Fruit fly (Drosophila melanogaster) whole organism, wandering third instar larva: ENCODE measurements around the gene CG15386.

Experiments
- Abd-B ChIP-seq: fragments of >200 bp; optimal IDR thresholded peaks from 2 replicates; lab custom pipeline; 2017; ENCODE audit warnings: missing biosample characterization, missing genetic modification characterization
- CG32264 ChIP-seq: fragments of 200-800 bp; sonication (Bioruptor generic); optimal IDR thresholded peaks from 2 replicates; lab custom pipeline; 2016; ENCODE audit warnings: missing biosample characterization, missing genetic modification characterization
- CG9705 ChIP-seq: fragments of 200-800 bp; sonication (Bioruptor generic); optimal IDR thresholded peaks from 2 replicates; lab custom pipeline; 2018; ENCODE audit warnings: missing biosample characterization, mild to moderate bottlenecking, missing genetic modification characterization
- Dif ChIP-seq: fragments of 200-275, 200-300 bp; sonication (Bioruptor generic); optimal IDR thresholded peaks from 2 replicates; lab custom pipeline; 2018; ENCODE audit warnings: missing biosample characterization, missing genetic modification characterization; ENCODE audit not compliant: partially characterized antibody
- GATAd ChIP-seq: sonication (Bioruptor generic); optimal IDR thresholded peaks from 2 replicates; lab custom pipeline; 2016; ENCODE audit warnings: missing biosample characterization, missing genetic modification characterization
- HLH106 ChIP-seq: fragments of 200-800 bp; optimal IDR thresholded peaks from 3 replicates; lab custom pipeline; 2019; ENCODE audit warnings: missing biosample characterization, mild to moderate bottlenecking, missing genetic modification characterization, moderate library complexity
- Hnf4 ChIP-seq: fragments of 200-800 bp; sonication (Bioruptor generic); optimal IDR thresholded peaks from 2 replicates; lab custom pipeline; 2016; ENCODE audit warnings: missing biosample characterization, mild to moderate bottlenecking, missing genetic modification characterization
- Hr78 ChIP-seq: fragments of >200 bp; optimal IDR thresholded peaks from 2 replicates; lab custom pipeline; 2017; ENCODE audit warnings: missing biosample characterization, missing genetic modification characterization
- Hr83 ChIP-seq: fragments of 200-300 bp; sonication (Bioruptor generic); optimal IDR thresholded peaks from 2 replicates; lab custom pipeline; 2016; ENCODE audit warnings: missing biosample characterization, mild to moderate bottlenecking, missing genetic modification characterization, moderate library complexity; ENCODE audit not compliant: poor library complexity, severe bottlenecking
- Jra ChIP-seq: sonication (Bioruptor generic); optimal IDR thresholded peaks from 2 replicates; lab custom pipeline; 2016; ENCODE audit warnings: missing biosample characterization, missing genetic modification characterization
- Mio ChIP-seq: sonication (Bioruptor generic); optimal IDR thresholded peaks from 2 replicates; lab custom pipeline; 2016; ENCODE audit warnings: missing biosample characterization, missing genetic modification characterization
- Myc ChIP-seq: fragments of >200 bp; optimal IDR thresholded peaks from 2 replicates; lab custom pipeline; 2017
- N ChIP-seq: fragments of >200 bp; optimal IDR thresholded peaks from 2 replicates; lab custom pipeline; 2018; ENCODE audit warnings: missing biosample characterization, missing external identifiers, missing genetic modification characterization
- OdsH ChIP-seq: fragments of 200-800 bp; sonication (Bioruptor generic); optimal IDR thresholded peaks from 2 replicates; lab custom pipeline; 2016; ENCODE audit warnings: missing biosample characterization, mild to moderate bottlenecking, missing genetic modification characterization
- Rel ChIP-seq, 2 experiments: fragments of 200-800 bp; sonication (Bioruptor generic) in 1 of 2; optimal IDR thresholded peaks; 2 replicates in 1 of 2; 3 replicates in 1 of 2; lab custom pipeline; 2016 to 2019; ENCODE audit warnings: mild to moderate bottlenecking in 2 of 2, missing biosample characterization in 2 of 2, missing genetic modification characterization in 2 of 2, moderate library complexity in 1 of 2
- Sp1 ChIP-seq: fragments of 200-800 bp; sonication (Bioruptor generic); optimal IDR thresholded peaks from 3 replicates; lab custom pipeline; 2019; ENCODE audit warnings: missing biosample characterization, mild to moderate bottlenecking, missing genetic modification characterization, moderate library complexity
- Vsx2 ChIP-seq: fragments of 200-300, 225-300 bp; sonication (Bioruptor generic); optimal IDR thresholded peaks from 2 replicates; lab custom pipeline; 2018; ENCODE audit warnings: missing biosample characterization, missing genetic modification characterization; ENCODE audit not compliant: partially characterized antibody
- br ChIP-seq: fragments of 200-800 bp; sonication (Bioruptor generic); optimal IDR thresholded peaks from 2 replicates; lab custom pipeline; 2016; ENCODE audit warnings: missing biosample characterization, missing genetic modification characterization
- brk ChIP-seq: fragments of 200-800 bp; sonication (Bioruptor generic); optimal IDR thresholded peaks from 2 replicates; lab custom pipeline; 2016; ENCODE audit warnings: missing biosample characterization, mild to moderate bottlenecking, missing genetic modification characterization
- dl ChIP-seq, 2 experiments: fragments of 175-275, 200-275 bp in 1 of 2; fragments of 200-275 bp in 1 of 2; sonication (Bioruptor generic); optimal IDR thresholded peaks; lab custom pipeline; 2018; ENCODE audit warnings: mild to moderate bottlenecking in 2 of 2, missing biosample characterization in 2 of 2, missing genetic modification characterization in 2 of 2, moderate library complexity in 2 of 2; ENCODE audit not compliant: partially characterized antibody in 2 of 2, insufficient read depth in 1 of 2
- dmrt93B ChIP-seq: fragments of 200-800 bp; sonication (Bioruptor generic); optimal IDR thresholded peaks from 2 replicates; lab custom pipeline; 2018; ENCODE audit warnings: missing biosample characterization, mild to moderate bottlenecking, missing genetic modification characterization
- dsf ChIP-seq: sonication (Bioruptor generic); optimal IDR thresholded peaks from 2 replicates; lab custom pipeline; 2016; ENCODE audit warnings: missing biosample characterization, missing genetic modification characterization, borderline replicate concordance
- ey ChIP-seq: fragments of 200-800 bp; sonication (Bioruptor generic); optimal IDR thresholded peaks from 2 replicates; lab custom pipeline; 2016; ENCODE audit warnings: missing biosample characterization, missing genetic modification characterization
- foxo ChIP-seq, 2 experiments: fragments of 200-800 bp; sonication (Bioruptor generic); optimal IDR thresholded peaks; 2 replicates in 1 of 2; 3 replicates in 1 of 2; lab custom pipeline; 2016 to 2017; ENCODE audit warnings: missing biosample characterization in 2 of 2, missing genetic modification characterization in 2 of 2
- fru ChIP-seq: fragments of 200-800 bp; sonication (Bioruptor generic); optimal IDR thresholded peaks from 3 replicates; lab custom pipeline; 2016; ENCODE audit warnings: missing biosample characterization, mild to moderate bottlenecking, missing genetic modification characterization
- h ChIP-seq: fragments of 200-800 bp; sonication (Bioruptor generic); optimal IDR thresholded peaks from 3 replicates; lab custom pipeline; 2016; ENCODE audit warnings: missing biosample characterization, mild to moderate bottlenecking, missing genetic modification characterization
- jim ChIP-seq: fragments of 175-275, 200-325 bp; sonication (Bioruptor generic); optimal IDR thresholded peaks from 2 replicates; lab custom pipeline; 2016; ENCODE audit warnings: missing biosample characterization, mild to moderate bottlenecking, missing genetic modification characterization
- lola ChIP-seq: fragments of >200 bp; optimal IDR thresholded peaks from 2 replicates; lab custom pipeline; 2017; ENCODE audit warnings: missing biosample characterization, missing genetic modification characterization
- pan ChIP-seq: fragments of >200 bp; optimal IDR thresholded peaks from 2 replicates; lab custom pipeline; 2017
- psq ChIP-seq: fragments of 200-800 bp; sonication (Bioruptor generic); optimal IDR thresholded peaks from 3 replicates; lab custom pipeline; 2017; ENCODE audit warnings: missing biosample characterization, mild to moderate bottlenecking, missing genetic modification characterization, moderate library complexity
- rgr ChIP-seq: fragments of 200-800 bp; sonication (Bioruptor generic); optimal IDR thresholded peaks from 3 replicates; lab custom pipeline; 2016; ENCODE audit warnings: missing biosample characterization, mild to moderate bottlenecking, missing genetic modification characterization
- sage ChIP-seq: fragments of 200-800 bp; sonication (Bioruptor generic); optimal IDR thresholded peaks from 2 replicates; lab custom pipeline; 2016; ENCODE audit warnings: missing biosample characterization, mild to moderate bottlenecking, missing genetic modification characterization
- sv ChIP-seq: fragments of 200-800 bp; sonication (Bioruptor generic); optimal IDR thresholded peaks from 3 replicates; lab custom pipeline; 2016; ENCODE audit warnings: missing biosample characterization, missing genetic modification characterization
- tai ChIP-seq: sonication (Bioruptor generic); optimal IDR thresholded peaks from 2 replicates; lab custom pipeline; 2016; ENCODE audit warnings: missing biosample characterization, missing genetic modification characterization
- usp ChIP-seq: fragments of >200 bp; optimal IDR thresholded peaks from 2 replicates; lab custom pipeline; 2017; ENCODE audit warnings: missing biosample characterization, missing genetic modification characterization
- woc ChIP-seq: sonication (Bioruptor generic); optimal IDR thresholded peaks from 2 replicates; lab custom pipeline; 2016; ENCODE audit warnings: missing biosample characterization, mild to moderate bottlenecking, missing genetic modification characterization

The CG15386 gene

DNA sequence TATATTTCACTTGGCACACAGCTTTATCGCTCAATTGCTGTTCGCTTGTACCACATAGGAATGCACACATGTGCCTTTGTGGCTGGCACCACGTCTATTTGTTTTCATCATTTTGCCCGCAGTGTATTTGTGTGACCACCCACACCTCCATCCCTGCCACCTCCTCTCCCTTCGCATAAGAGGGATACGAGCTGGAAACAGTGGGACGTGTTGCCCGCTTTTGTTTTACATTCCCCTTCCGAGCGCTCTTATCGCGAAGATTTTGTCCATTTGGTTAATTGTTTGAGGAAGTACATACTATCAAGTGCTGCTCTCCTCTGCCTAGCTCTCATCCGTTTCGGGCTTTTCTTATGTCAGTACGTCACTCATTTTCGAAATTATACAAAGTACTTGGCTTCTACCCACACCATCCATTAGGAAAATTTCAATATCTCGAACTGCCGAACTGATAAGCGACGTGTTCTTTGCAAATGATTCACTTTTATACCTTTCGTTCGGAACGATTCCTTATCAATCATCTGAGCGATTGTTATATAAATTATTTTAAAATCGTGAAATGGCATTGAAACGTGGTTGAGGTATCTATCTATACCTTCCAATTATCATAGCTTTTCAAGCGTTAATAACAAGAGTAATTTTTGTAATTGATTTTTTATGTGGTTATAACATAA lies 11.3 kb upstream of the CG15386 start:
- no peak for TF ChIP-seq OdsH (GFP tag; lab: Kevin White, UChicago)
- TF ChIP-seq jim (GFP tag; lab: Kevin White, UChicago), result no peak
- no peak for TF ChIP-seq Rel (GFP tag; optimal IDR thresholded peaks at IDR 0.05; lab: Kevin White, UChicago)
- TF ChIP-seq Rel (tag; optimal IDR thresholded peaks at IDR 0.05; lab: Kevin White, UChicago), result peak; percentile 16
- no peak for TF ChIP-seq pan (lab: Kevin White, UChicago)
- TF ChIP-seq CG9705 (GFP tag; lab: Kevin White, UChicago), result no peak
- TF ChIP-seq Vsx2, result no peak
- no peak for TF ChIP-seq rgr (GFP tag; lab: Kevin White, UChicago)
- no peak for TF ChIP-seq dsf
- TF ChIP-seq Hr83, result peak; percentile 7
- peak; percentile 52 for TF ChIP-seq psq (GFP tag; lab: Kevin White, UChicago)
- TF ChIP-seq foxo (GFP tag; optimal IDR thresholded peaks at IDR 0.05; lab: Kevin White, UChicago), result no peak
- TF ChIP-seq lola (GFP tag; lab: Kevin White, UChicago), result no peak
- TF ChIP-seq h (GFP tag; lab: Kevin White, UChicago), result peak; percentile 42
- no peak for TF ChIP-seq dmrt93B
- TF ChIP-seq CG32264, result no peak
- TF ChIP-seq sage (GFP tag; lab: Kevin White, UChicago), result no peak
- TF ChIP-seq Jra (GFP tag; lab: Kevin White, UChicago), result no peak
- TF ChIP-seq usp (GFP tag; lab: Kevin White, UChicago), result no peak
- no peak for TF ChIP-seq br (GFP tag; lab: Kevin White, UChicago)
- no peak for TF ChIP-seq dl (GFP tag; optimal IDR thresholded peaks at IDR 0.05; lab: Kevin White, UChicago; ENCODE audit: insufficient read depth in 1 of 2, partially characterized antibody in 2 of 2)
- no peak for TF ChIP-seq Abd-B (GFP tag; lab: Kevin White, UChicago)

DNA sequence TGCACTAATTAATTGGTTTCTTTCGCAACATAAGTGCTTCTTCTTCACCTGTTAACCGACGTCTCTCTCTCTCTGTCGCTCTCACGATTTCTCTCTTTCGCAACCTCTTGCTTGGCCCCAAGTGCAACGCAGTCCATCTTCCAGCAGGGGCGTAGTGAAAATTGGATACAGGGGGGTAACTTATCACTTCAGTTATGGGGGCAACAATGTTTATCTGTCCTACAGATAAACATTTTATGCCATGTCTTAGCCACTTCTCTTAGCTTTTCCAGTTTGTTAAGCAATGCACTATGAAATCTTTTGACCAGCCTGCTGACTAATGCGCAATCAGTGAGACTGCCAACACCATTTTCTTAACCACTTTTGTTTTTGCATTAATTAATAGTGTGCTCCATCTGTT lies 10.3 kb upstream of the CG15386 start:
- TF ChIP-seq CG9705 (GFP tag; lab: Kevin White, UChicago) (no peak), OdsH (GFP tag; lab: Kevin White, UChicago) (peak; percentile 78), sage (GFP tag; lab: Kevin White, UChicago) (peak; percentile 4), Jra (GFP tag; lab: Kevin White, UChicago) (peak; percentile 45), Hnf4 (peak; percentile 79), Vsx2 (no peak), brk (GFP tag; lab: Kevin White, UChicago) (peak; percentile 52), Hr83 (peak; percentile 10), psq (GFP tag; lab: Kevin White, UChicago) (peak; percentile 16), fru (peak; percentile 63), foxo (GFP tag; optimal IDR thresholded peaks at IDR 0.05; lab: Kevin White, UChicago) (peak in 1 of 2 experiments; percentile 72), h (GFP tag; lab: Kevin White, UChicago) (peak; percentile 63), ey (peak; percentile 66), br (GFP tag; lab: Kevin White, UChicago) (peak; percentile 75), rgr (GFP tag; lab: Kevin White, UChicago) (peak; percentile 76), CG32264 (no peak), Mio (GFP tag; lab: Kevin White, UChicago) (no peak), HLH106 (tag; lab: Kevin White, UChicago) (peak; percentile 46), Sp1 (GFP tag; lab: Kevin White, UChicago) (peak; percentile 38)

DNA sequence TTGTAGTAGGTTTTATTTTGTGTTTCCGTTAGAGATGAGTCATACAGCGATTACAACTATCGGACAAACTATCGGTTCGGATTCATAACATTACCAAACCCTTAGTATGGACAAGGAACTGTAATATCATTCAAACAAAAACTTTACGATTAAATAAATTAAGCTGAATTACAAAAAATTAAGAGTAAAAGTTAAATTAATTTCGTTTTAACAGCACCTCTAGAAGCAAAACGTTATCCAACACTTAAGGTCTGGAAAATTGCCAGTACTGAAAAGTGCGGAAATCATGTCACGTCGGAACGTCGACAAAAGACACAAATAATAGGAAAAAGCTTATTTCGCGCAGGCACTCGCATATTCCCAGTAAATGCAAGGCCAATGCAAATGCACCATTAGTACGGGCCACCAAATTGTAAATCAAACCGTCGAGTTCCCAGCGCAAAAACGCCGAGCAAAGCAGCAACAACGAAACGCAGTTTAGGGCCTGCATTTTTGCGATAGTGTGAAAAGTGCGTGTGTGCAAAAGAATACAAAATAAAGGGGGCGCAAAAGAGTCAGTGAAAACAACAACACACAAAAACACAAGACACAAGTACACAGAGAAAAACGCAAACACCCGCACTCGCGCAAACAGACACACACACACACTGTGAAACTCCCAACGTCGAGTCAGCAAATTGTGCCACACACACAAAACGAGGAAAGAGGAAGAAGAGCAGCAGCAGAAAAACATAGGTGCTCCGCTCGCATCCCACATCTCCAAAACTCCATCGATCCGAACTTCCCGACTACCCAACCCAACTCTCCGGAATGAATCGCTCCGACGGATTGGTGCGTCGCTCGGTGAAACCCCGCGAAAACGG lies 9.4 kb upstream of the CG15386 start, which contains the start of the genes CG15387 and sau:
CG15387 (minus strand) TSS at position 36 of the 863 bp plus-strand sequence.
sau (plus strand) TSS at position 84 of the 863 bp plus-strand sequence.
- TF ChIP-seq rgr (GFP tag; lab: Kevin White, UChicago), result peak; percentile 94
- TF ChIP-seq woc, result peak; percentile 87
- TF ChIP-seq ey, result peak; percentile 90
- no peak for TF ChIP-seq Rel (GFP tag; optimal IDR thresholded peaks at IDR 0.05; lab: Kevin White, UChicago)
- TF ChIP-seq Rel (tag; optimal IDR thresholded peaks at IDR 0.05; lab: Kevin White, UChicago), result peak; percentile 69
- TF ChIP-seq Jra (GFP tag; lab: Kevin White, UChicago), result peak; percentile 93
- TF ChIP-seq fru, result peak; percentile 92
- TF ChIP-seq psq (GFP tag; lab: Kevin White, UChicago), result peak; percentile 90
- no peak for TF ChIP-seq dl (GFP tag; optimal IDR thresholded peaks at IDR 0.05; lab: Kevin White, UChicago; ENCODE audit: insufficient read depth in 1 of 2, partially characterized antibody in 2 of 2)
- peak; percentile 86 for TF ChIP-seq CG32264
- peak; percentile 87 for TF ChIP-seq brk (GFP tag; lab: Kevin White, UChicago)
- TF ChIP-seq Abd-B (GFP tag; lab: Kevin White, UChicago), result no peak
- peak; percentile 33 for TF ChIP-seq Hr83
- TF ChIP-seq foxo (GFP tag; optimal IDR thresholded peaks at IDR 0.05; lab: Kevin White, UChicago), result peak; percentile 79 to 93
- TF ChIP-seq h (GFP tag; lab: Kevin White, UChicago), result peak; percentile 95
- no peak for TF ChIP-seq jim (GFP tag; lab: Kevin White, UChicago)
- TF ChIP-seq dsf, result peak; percentile 91
- TF ChIP-seq GATAd (GFP tag; lab: Kevin White, UChicago), result peak; percentile 91
- TF ChIP-seq Hr78, result no peak
- peak; percentile 89 for TF ChIP-seq Sp1 (GFP tag; lab: Kevin White, UChicago)
- peak; percentile 77 for TF ChIP-seq dmrt93B
- TF ChIP-seq HLH106 (tag; lab: Kevin White, UChicago), result peak; percentile 90
- no peak for TF ChIP-seq pan (lab: Kevin White, UChicago)
- peak; percentile 23 for TF ChIP-seq Myc
- no peak for TF ChIP-seq tai (GFP tag; lab: Kevin White, UChicago)
- peak; percentile 80 for TF ChIP-seq sage (GFP tag; lab: Kevin White, UChicago)
- peak; percentile 96 for TF ChIP-seq Hnf4
- TF ChIP-seq N (GFP tag; lab: Kevin White, UChicago), result no peak
- TF ChIP-seq Dif (GFP tag; lab: Kevin White, UChicago), result no peak
- TF ChIP-seq OdsH (GFP tag; lab: Kevin White, UChicago), result peak; percentile 89
- no peak for TF ChIP-seq usp (GFP tag; lab: Kevin White, UChicago)
- TF ChIP-seq br (GFP tag; lab: Kevin White, UChicago), result peak; percentile 93
- peak; percentile 84 for TF ChIP-seq sv (GFP tag; lab: Kevin White, UChicago)
